Fruit fly (Drosophila melanogaster) Kc167 (cell line): ENCODE data around the gene CG3942.

Source experiments
- Myc ChIP-seq: fragments of >200 bp; optimal IDR thresholded peaks from 2 replicates; lab custom pipeline; 2017; ENCODE audit warnings: missing external identifiers
- Sin3A ChIP-seq: fragments of >200 bp; optimal IDR thresholded peaks from 2 replicates; lab custom pipeline; 2018; ENCODE audit warnings: missing external identifiers
- h ChIP-seq: fragments of >200 bp; optimal IDR thresholded peaks from 3 replicates; lab custom pipeline; 2018; ENCODE audit warnings: missing external identifiers
- insv ChIP-seq: fragments of >200 bp; optimal IDR thresholded peaks from 3 replicates; lab custom pipeline; 2018; ENCODE audit warnings: missing external identifiers
- psq ChIP-seq: fragments of >200 bp; optimal IDR thresholded peaks from 2 replicates; lab custom pipeline; 2017; ENCODE audit warnings: missing external identifiers
- ttk ChIP-seq: sonication (Bioruptor generic); optimal IDR thresholded peaks from 2 replicates; lab custom pipeline; 2017; ENCODE audit warnings: missing external identifiers

dm6 chr3R:12252457-12253065 lies 1.4 kb upstream of the CG3942 start:
- no peak for TF ChIP-seq insv
- TF ChIP-seq h (lab: Kevin White, UChicago), result no peak
- TF ChIP-seq Sin3A, result no peak
- no peak for TF ChIP-seq psq (lab: Kevin White, UChicago)
- no peak for TF ChIP-seq Myc (lab: Kevin White, UChicago)
- no peak for TF ChIP-seq ttk
